Worm (Caenorhabditis elegans) whole organism, young adult: ENCODE data around the gene ztf-1.

ENCODE experiments used
- B0261.1 ChIP-seq: sonication (generic microtip); optimal IDR thresholded peaks from 2 replicates; lab custom pipeline; 2016; ENCODE audit warnings: mild to moderate bottlenecking, missing genetic modification characterization, moderate library complexity, missing compliant biosample characterization
- F37B4.10 ChIP-seq: fragments of 200-800 bp; sonication (Bioruptor generic); IDR thresholded peaks from 2 replicates; pipeline ENCODE4 v1.3.6; 2022; ENCODE audit warnings: missing genetic modification characterization, missing compliant biosample characterization
- K11D2.4 ChIP-seq: fragments of 200-800 bp; sonication (Bioruptor generic); IDR thresholded peaks from 2 replicates; pipeline ENCODE4 v1.3.6; 2022; ENCODE audit warnings: missing genetic modification reagents, missing genetic modification characterization, missing compliant biosample characterization
- Y53F4B.3 ChIP-seq: fragments of 200-800 bp; sonication (Bioruptor generic); IDR thresholded peaks from 2 replicates; pipeline ENCODE4 v1.3.6; 2022; ENCODE audit warnings: missing genetic modification reagents, missing genetic modification characterization, missing compliant biosample characterization
- Y67H2A.10 ChIP-seq: fragments of 200-800 bp; sonication (Bioruptor generic); conservative IDR thresholded peaks from 2 replicates; pipeline ENCODE4 v1.3.6; 2022; ENCODE audit warnings: missing genetic modification reagents, missing genetic modification characterization, missing compliant biosample characterization
- Y79H2A.3 ChIP-seq: fragments of 200-800 bp; sonication (Bioruptor generic); conservative IDR thresholded peaks from 2 replicates; pipeline ENCODE4 v1.3.6; 2022; ENCODE audit warnings: missing genetic modification reagents, missing genetic modification characterization, missing compliant biosample characterization
- atf-7 ChIP-seq: sonication (generic microtip); optimal IDR thresholded peaks from 2 replicates; lab custom pipeline; 2017; ENCODE audit warnings: mild to moderate bottlenecking, missing genetic modification characterization, missing compliant biosample characterization
- attf-5 ChIP-seq: fragments of 200-800 bp; sonication (Bioruptor generic); optimal IDR thresholded peaks from 2 replicates; lab custom pipeline; 2018; ENCODE audit warnings: mild to moderate bottlenecking, missing genetic modification characterization, missing compliant biosample characterization
- ccch-3 ChIP-seq: fragments of 200-800 bp; sonication (Bioruptor generic); optimal IDR thresholded peaks from 2 replicates; lab custom pipeline; 2018; ENCODE audit warnings: mild to moderate bottlenecking, missing genetic modification characterization, missing compliant biosample characterization
- cebp-1 ChIP-seq, 2 experiments: fragments of 200-800 bp in 1 of 2; sonication (Bioruptor generic) in 1 of 2; sonication (generic microtip) in 1 of 2; IDR thresholded peaks in 1 of 2; optimal IDR thresholded peaks in 1 of 2; 2 replicates each; pipeline versions ENCODE4 v1.3.6 to Lab custom; 2017 to 2022; ENCODE audit warnings: missing compliant biosample characterization in 2 of 2, missing genetic modification characterization in 2 of 2, mild to moderate bottlenecking in 1 of 2, missing genetic modification reagents in 1 of 2, moderate library complexity in 1 of 2
- ceh-27 ChIP-seq: fragments of 200-800 bp; sonication (Bioruptor generic); optimal IDR thresholded peaks from 2 replicates; lab custom pipeline; 2018; ENCODE audit warnings: mild to moderate bottlenecking, missing genetic modification characterization, moderate library complexity, missing compliant biosample characterization
- ceh-40 ChIP-seq: fragments of 200-800 bp; sonication (Bioruptor generic); IDR thresholded peaks from 2 replicates; pipeline ENCODE4 v1.3.6; 2022; ENCODE audit warnings: missing genetic modification characterization, missing compliant biosample characterization
- die-1 ChIP-seq: sonication (generic microtip); optimal IDR thresholded peaks from 2 replicates; lab custom pipeline; 2016; ENCODE audit warnings: missing genotype, mild to moderate bottlenecking, missing genetic modification characterization, missing compliant biosample characterization
- dox-1 ChIP-seq: fragments of 200-800 bp; sonication (Bioruptor generic); IDR thresholded peaks from 2 replicates; pipeline ENCODE4 v1.3.6; 2022; ENCODE audit warnings: missing genetic modification reagents, missing genetic modification characterization, missing compliant biosample characterization
- dpff-1 ChIP-seq: sonication (generic microtip); optimal IDR thresholded peaks from 2 replicates; lab custom pipeline; 2017; ENCODE audit warnings: mild to moderate bottlenecking, missing genetic modification characterization, missing compliant biosample characterization
- egl-44 ChIP-seq: fragments of 200-800 bp; sonication (Bioruptor generic); IDR thresholded peaks from 2 replicates; pipeline ENCODE4 v1.3.6; 2022; ENCODE audit warnings: missing genetic modification reagents, missing genetic modification characterization, missing compliant biosample characterization
- egrh-3 ChIP-seq: fragments of 200-800 bp; sonication (Bioruptor generic); IDR thresholded peaks from 2 replicates; pipeline ENCODE4 v1.3.6; 2022; ENCODE audit warnings: missing genetic modification reagents, missing genetic modification characterization, missing compliant biosample characterization
- ekl-4 ChIP-seq: fragments of 200-800 bp; sonication (Bioruptor generic); IDR thresholded peaks from 2 replicates; pipeline ENCODE4 v1.3.6; 2022; ENCODE audit warnings: missing genetic modification reagents, missing genetic modification characterization, missing compliant biosample characterization
- ets-4 ChIP-seq: fragments of 200-800 bp; sonication (Bioruptor generic); optimal IDR thresholded peaks from 2 replicates; lab custom pipeline; 2018; ENCODE audit warnings: mild to moderate bottlenecking, missing genetic modification characterization, missing compliant biosample characterization
- hmg-1.2 ChIP-seq: fragments of 200-800 bp; sonication (Bioruptor generic); IDR thresholded peaks from 2 replicates; pipeline ENCODE4 v1.3.6; 2022; ENCODE audit warnings: missing genetic modification reagents, missing genetic modification characterization, missing compliant biosample characterization
- let-526 ChIP-seq: fragments of 200-800 bp; sonication (Bioruptor generic); IDR thresholded peaks from 2 replicates; pipeline ENCODE4 v1.3.6; 2022; ENCODE audit warnings: missing genetic modification reagents, missing genetic modification characterization, missing compliant biosample characterization
- let-607 ChIP-seq, 2 experiments: fragments of 200-800 bp in 1 of 2; sonication (Bioruptor generic) in 1 of 2; sonication (generic microtip) in 1 of 2; optimal IDR thresholded peaks; 2 replicates each; lab custom pipeline; 2016 to 2018; ENCODE audit warnings: mild to moderate bottlenecking in 2 of 2, missing compliant biosample characterization in 2 of 2, missing genetic modification characterization in 2 of 2, moderate library complexity in 2 of 2, missing genotype in 1 of 2
- lsl-1 ChIP-seq: fragments of 200-800 bp; sonication (Bioruptor generic); optimal IDR thresholded peaks from 2 replicates; lab custom pipeline; 2018; ENCODE audit warnings: mild to moderate bottlenecking, missing genetic modification characterization, moderate library complexity, missing compliant biosample characterization
- madf-3 ChIP-seq: fragments of 200-800 bp; sonication (Bioruptor generic); IDR thresholded peaks from 2 replicates; pipeline ENCODE4 v1.3.6; 2022; ENCODE audit warnings: missing genetic modification reagents, missing genetic modification characterization, missing compliant biosample characterization
- madf-8 ChIP-seq: fragments of 200-800 bp; sonication (Bioruptor generic); conservative IDR thresholded peaks from 2 replicates; pipeline ENCODE4 v1.3.6; 2022; ENCODE audit warnings: missing genetic modification reagents, missing genetic modification characterization, missing compliant biosample characterization
- nfya-1 ChIP-seq: sonication (generic microtip); optimal IDR thresholded peaks from 2 replicates; lab custom pipeline; 2017; ENCODE audit warnings: antibody characterized with exemption, missing compliant biosample characterization, missing genetic modification characterization, borderline replicate concordance; ENCODE audit not compliant: insufficient read depth
- nhr-27 ChIP-seq: fragments of 200-800 bp; sonication (Bioruptor generic); optimal IDR thresholded peaks from 2 replicates; lab custom pipeline; 2018; ENCODE audit warnings: mild to moderate bottlenecking, missing genetic modification characterization, moderate library complexity, missing compliant biosample characterization
- nhr-80 ChIP-seq: sonication (generic microtip); optimal IDR thresholded peaks from 2 replicates; lab custom pipeline; 2016; ENCODE audit warnings: missing genetic modification characterization, missing compliant biosample characterization
- nhr-90 ChIP-seq: sonication (generic microtip); optimal IDR thresholded peaks from 2 replicates; lab custom pipeline; 2016; ENCODE audit warnings: missing genotype, mild to moderate bottlenecking, missing genetic modification characterization, missing compliant biosample characterization
- rcor-1 ChIP-seq: fragments of 200-800 bp; sonication (Bioruptor generic); IDR thresholded peaks from 2 replicates; pipeline ENCODE4 v1.3.6; 2022; ENCODE audit warnings: missing genetic modification reagents, missing genetic modification characterization, missing compliant biosample characterization
- rec-8 ChIP-seq, 2 experiments: sonication (generic microtip); optimal IDR thresholded peaks; 2 replicates each; lab custom pipeline; 2016; ENCODE audit warnings: mild to moderate bottlenecking in 2 of 2, missing genetic modification characterization in 2 of 2, missing genetic modification reagents in 2 of 2, missing genotype in 2 of 2, missing biosample characterization in 1 of 2, missing compliant biosample characterization in 1 of 2, moderate library complexity in 1 of 2
- sdz-38 ChIP-seq: sonication (generic microtip); optimal IDR thresholded peaks from 2 replicates; lab custom pipeline; 2016; ENCODE audit warnings: missing genotype, missing genetic modification characterization, missing compliant biosample characterization
- sea-2 ChIP-seq: fragments of 200-800 bp; sonication (Bioruptor generic); IDR thresholded peaks from 2 replicates; pipeline ENCODE4 v1.3.6; 2022; ENCODE audit warnings: missing genetic modification characterization, missing compliant biosample characterization
- snpc-1.1 ChIP-seq: sonication (generic microtip); optimal IDR thresholded peaks from 2 replicates; lab custom pipeline; 2017; ENCODE audit warnings: missing genetic modification characterization, mild to moderate bottlenecking, missing compliant biosample characterization, antibody characterized with exemption, moderate library complexity, missing genotype, missing genetic modification reagents; ENCODE audit not compliant: insufficient read depth
- snpc-1.3 ChIP-seq: sonication (generic microtip); optimal IDR thresholded peaks from 2 replicates; lab custom pipeline; 2017; ENCODE audit warnings: missing genetic modification characterization, mild to moderate bottlenecking, missing compliant biosample characterization, antibody characterized with exemption, moderate library complexity, missing genotype, missing genetic modification reagents; ENCODE audit not compliant: insufficient read depth
- tbp1 ChIP-seq: fragments of 200-800 bp; sonication (Bioruptor generic); optimal IDR thresholded peaks from 2 replicates; lab custom pipeline; 2018; ENCODE audit warnings: mild to moderate bottlenecking, missing genetic modification characterization, missing compliant biosample characterization
- tbx-9 ChIP-seq: sonication (generic microtip); optimal IDR thresholded peaks from 2 replicates; lab custom pipeline; 2016; ENCODE audit warnings: borderline replicate concordance, missing genetic modification characterization, inconsistent platforms, missing compliant biosample characterization
- unc-130 ChIP-seq: sonication (generic microtip); optimal IDR thresholded peaks from 2 replicates; lab custom pipeline; 2016; ENCODE audit warnings: missing genetic modification reagents, missing genetic modification characterization, missing compliant biosample characterization
- ztf-22 ChIP-seq: fragments of 200-800 bp; sonication (Bioruptor generic); optimal IDR thresholded peaks from 2 replicates; lab custom pipeline; 2018; ENCODE audit warnings: mild to moderate bottlenecking, missing genetic modification characterization, moderate library complexity, missing compliant biosample characterization
- ztf-28 ChIP-seq: fragments of 200-800 bp; sonication (Bioruptor generic); IDR thresholded peaks from 2 replicates; pipeline ENCODE4 v1.3.6; 2022; ENCODE audit warnings: missing genetic modification reagents, missing genetic modification characterization, missing compliant biosample characterization
- ztf-3 ChIP-seq: fragments of 200-800 bp; sonication (Bioruptor generic); optimal IDR thresholded peaks from 2 replicates; lab custom pipeline; 2018; ENCODE audit warnings: mild to moderate bottlenecking, missing genetic modification characterization, missing compliant biosample characterization

The ztf-1 gene

ce11 chrIII:8741276-8741860, 50.8 kb downstream of the ztf-1 start, which contains the start of gene pdhk-2 (continued):
- no peak for TF ChIP-seq ceh-40 (GFP tag; lab: Robert Waterston, UW)
- TF ChIP-seq B0261.1: peak; percentile 18
- peak; percentile 91 for TF ChIP-seq ceh-27 (GFP tag; lab: Kevin White, UChicago)
- peak; percentile 3 for TF ChIP-seq ets-4 (GFP tag; lab: Kevin White, UChicago)
- TF ChIP-seq, all 124 proteins: peak for 67

- TF ChIP-seq tbx-9: no peak
- TF ChIP-seq F37B4.10 (GFP tag; lab: Robert Waterston, UW): 0 out of 2 replicates have a peak, but pooled peaks have one; percentile 46
These were observed 52.4 kb downstream of the ztf-1 start for ce11 chrIII:8739786-8740185.

ce11 chrIII:8739126-8739525, 53.0 kb downstream of the ztf-1 start:
- TF ChIP-seq madf-8 (GFP tag; lab: Robert Waterston, UW): no peak
- TF ChIP-seq ekl-4 (GFP tag; lab: Robert Waterston, UW): 0 out of 2 replicates have a peak, but pooled peaks have one; percentile 28
- TF ChIP-seq snpc-1.3 (tag; lab: Kevin White, UChicago): no peak
- no peak for TF ChIP-seq lsl-1 (GFP tag; lab: Kevin White, UChicago)
- TF ChIP-seq nfya-1 (tag; lab: Kevin White, UChicago): no peak
- TF ChIP-seq rcor-1 (GFP tag; lab: Robert Waterston, UW): no peak
- TF ChIP-seq egrh-3 (GFP tag; lab: Robert Waterston, UW): no peak
- no peak for TF ChIP-seq cebp-1 (GFP tag; IDR thresholded peaks at IDR 0.05; lab: Robert Waterston, UW)
- peak; percentile 47 for TF ChIP-seq cebp-1 (tag; optimal IDR thresholded peaks at IDR 0.05; lab: Kevin White, UChicago)
- TF ChIP-seq rec-8 (tag; optimal IDR thresholded peaks at IDR 0.05; lab: Kevin White, UChicago): no peak
- no peak for TF ChIP-seq Y53F4B.3 (GFP tag; lab: Robert Waterston, UW)
- no peak for TF ChIP-seq ztf-22 (GFP tag; lab: Kevin White, UChicago)
- peak; percentile 44 for TF ChIP-seq attf-5 (GFP tag; lab: Kevin White, UChicago)
- no peak for TF ChIP-seq Y67H2A.10 (GFP tag; lab: Robert Waterston, UW)
- no peak for TF ChIP-seq ccch-3 (GFP tag; lab: Kevin White, UChicago)
- TF ChIP-seq atf-7 (tag; lab: Kevin White, UChicago): no peak
- TF ChIP-seq let-607 (tag; optimal IDR thresholded peaks at IDR 0.05; lab: Kevin White, UChicago): peak in 1 of 2 experiments; percentile 45
- no peak for TF ChIP-seq F37B4.10 (GFP tag; lab: Robert Waterston, UW)
- no peak for TF ChIP-seq tbx-9
- no peak for TF ChIP-seq madf-3 (GFP tag; lab: Robert Waterston, UW)
- no peak for TF ChIP-seq nhr-90 (tag; lab: Kevin White, UChicago)
- TF ChIP-seq Y79H2A.3: no peak
- TF ChIP-seq ztf-3 (GFP tag; lab: Kevin White, UChicago): no peak
- no peak for TF ChIP-seq ztf-28 (GFP tag; lab: Robert Waterston, UW)
- TF ChIP-seq sdz-38: no peak
- no peak for TF ChIP-seq snpc-1.1 (tag; lab: Kevin White, UChicago)
- TF ChIP-seq unc-130 (GFP tag; lab: Kevin White, UChicago): no peak
- peak; percentile 30 for TF ChIP-seq tbp1
- no peak for TF ChIP-seq nhr-27
- TF ChIP-seq dpff-1 (tag; lab: Kevin White, UChicago): no peak
- peak; percentile 89 for TF ChIP-seq nhr-80 (tag; lab: Kevin White, UChicago)
- no peak for TF ChIP-seq sea-2
- no peak for TF ChIP-seq egl-44 (GFP tag; lab: Robert Waterston, UW)
- TF ChIP-seq hmg-1.2 (GFP tag; lab: Robert Waterston, UW): peak; percentile 23; the same call in 1 of the 2 replicates
- TF ChIP-seq ets-4 (GFP tag; lab: Kevin White, UChicago): no peak
- no peak for TF ChIP-seq ceh-27 (GFP tag; lab: Kevin White, UChicago)
- 0 out of 2 replicates have a peak, but pooled peaks have one; percentile 15 for TF ChIP-seq K11D2.4 (GFP tag; lab: Robert Waterston, UW)
- no peak for TF ChIP-seq let-526
- peak; percentile 35; the same call in 1 of the 2 replicates for TF ChIP-seq dox-1 (GFP tag; lab: Robert Waterston, UW)
- TF ChIP-seq die-1 (tag; lab: Kevin White, UChicago): no peak
